Worm (Caenorhabditis elegans) whole organism, young adult: ENCODE measurements around the gene tsp-1.
A peak's percentile ranks its signal among the peaks of the same experiment; 100 is the strongest.

Source experiments
- B0336.3 ChIP-seq: fragments of 200-800 bp; sonication (Bioruptor generic); IDR thresholded peaks from 2 replicates; pipeline ENCODE4 v1.3.6; 2022; ENCODE audit warnings: missing genetic modification characterization, missing compliant biosample characterization
- F52B5.7 ChIP-seq: sonication (generic microtip); optimal IDR thresholded peaks from 2 replicates; lab custom pipeline; 2016; ENCODE audit warnings: mild to moderate bottlenecking, missing genetic modification characterization, missing compliant biosample characterization
- K12H6.12 ChIP-seq: fragments of 200-800 bp; sonication (Bioruptor generic); optimal IDR thresholded peaks from 2 replicates; lab custom pipeline; 2018; ENCODE audit warnings: mild to moderate bottlenecking, missing genetic modification characterization, missing compliant biosample characterization
- Y53F4B.3 ChIP-seq: fragments of 200-800 bp; sonication (Bioruptor generic); IDR thresholded peaks from 2 replicates; pipeline ENCODE4 v1.3.6; 2022; ENCODE audit warnings: missing genetic modification reagents, missing genetic modification characterization, missing compliant biosample characterization
- Y67H2A.10 ChIP-seq: fragments of 200-800 bp; sonication (Bioruptor generic); conservative IDR thresholded peaks from 2 replicates; pipeline ENCODE4 v1.3.6; 2022; ENCODE audit warnings: missing genetic modification reagents, missing genetic modification characterization, missing compliant biosample characterization
- ama-1 ChIP-seq, 3 experiments: fragments of 150-350 bp in 1 of 3; sonication (generic microtip) in 2 of 3; optimal IDR thresholded peaks; 2 replicates each; lab custom pipeline; 2014 to 2018; ENCODE audit warnings: missing biosample characterization in 2 of 3, missing genetic modification characterization in 2 of 3, missing genetic modification reagents in 2 of 3
- aptf-2 ChIP-seq: fragments of 200-800 bp; sonication (Bioruptor generic); conservative IDR thresholded peaks from 2 replicates; pipeline ENCODE4 v1.3.6; 2022; ENCODE audit warnings: missing genetic modification reagents, missing genetic modification characterization, missing compliant biosample characterization
- dpl-1 ChIP-seq: fragments of 150-350 bp; optimal IDR thresholded peaks from 2 replicates; lab custom pipeline; 2014; ENCODE audit warnings: missing biosample characterization, missing genetic modification reagents, missing genetic modification characterization
- ekl-4 ChIP-seq: fragments of 200-800 bp; sonication (Bioruptor generic); IDR thresholded peaks from 2 replicates; pipeline ENCODE4 v1.3.6; 2022; ENCODE audit warnings: missing genetic modification reagents, missing genetic modification characterization, missing compliant biosample characterization
- gei-17 ChIP-seq: fragments of 200-800 bp; sonication (Bioruptor generic); optimal IDR thresholded peaks from 2 replicates; lab custom pipeline; 2018; ENCODE audit warnings: mild to moderate bottlenecking, missing genetic modification characterization, missing compliant biosample characterization
- hmg-1.2 ChIP-seq: fragments of 200-800 bp; sonication (Bioruptor generic); IDR thresholded peaks from 2 replicates; pipeline ENCODE4 v1.3.6; 2022; ENCODE audit warnings: missing genetic modification reagents, missing genetic modification characterization, missing compliant biosample characterization
- hmg-20 ChIP-seq: fragments of 200-800 bp; sonication (Bioruptor generic); IDR thresholded peaks from 2 replicates; pipeline ENCODE4 v1.3.6; 2022; ENCODE audit warnings: missing genetic modification reagents, missing genetic modification characterization, missing compliant biosample characterization
- let-607 ChIP-seq, 2 experiments: fragments of 200-800 bp in 1 of 2; sonication (Bioruptor generic) in 1 of 2; sonication (generic microtip) in 1 of 2; optimal IDR thresholded peaks; 2 replicates each; lab custom pipeline; 2016 to 2018; ENCODE audit warnings: mild to moderate bottlenecking in 2 of 2, missing compliant biosample characterization in 2 of 2, missing genetic modification characterization in 2 of 2, moderate library complexity in 2 of 2, missing genotype in 1 of 2
- lsl-1 ChIP-seq: fragments of 200-800 bp; sonication (Bioruptor generic); optimal IDR thresholded peaks from 2 replicates; lab custom pipeline; 2018; ENCODE audit warnings: mild to moderate bottlenecking, missing genetic modification characterization, moderate library complexity, missing compliant biosample characterization
- madf-6 ChIP-seq: fragments of 200-800 bp; sonication (Bioruptor generic); IDR thresholded peaks from 2 replicates; pipeline ENCODE4 v1.3.6; 2022; ENCODE audit warnings: missing genetic modification reagents, missing genetic modification characterization, missing compliant biosample characterization
- mcd-1 ChIP-seq: fragments of 200-800 bp; sonication (Bioruptor generic); IDR thresholded peaks from 2 replicates; pipeline ENCODE4 v1.3.6; 2022; ENCODE audit warnings: missing genetic modification reagents, missing genetic modification characterization, missing compliant biosample characterization
- mxl-1 ChIP-seq: sonication (generic microtip); optimal IDR thresholded peaks from 2 replicates; lab custom pipeline; 2016; ENCODE audit warnings: missing genetic modification characterization, missing compliant biosample characterization
- nfya-1 ChIP-seq: sonication (generic microtip); optimal IDR thresholded peaks from 2 replicates; lab custom pipeline; 2017; ENCODE audit warnings: antibody characterized with exemption, missing compliant biosample characterization, missing genetic modification characterization, borderline replicate concordance; ENCODE audit not compliant: insufficient read depth
- nhr-80 ChIP-seq: sonication (generic microtip); optimal IDR thresholded peaks from 2 replicates; lab custom pipeline; 2016; ENCODE audit warnings: missing genetic modification characterization, missing compliant biosample characterization
- pbrm-1 ChIP-seq: fragments of 200-800 bp; sonication (Bioruptor generic); IDR thresholded peaks from 2 replicates; pipeline ENCODE4 v1.3.6; 2022; ENCODE audit warnings: missing genetic modification reagents, missing genetic modification characterization, missing compliant biosample characterization
- repo-1 ChIP-seq: sonication (generic microtip); optimal IDR thresholded peaks from 2 replicates; lab custom pipeline; 2017; ENCODE audit warnings: mild to moderate bottlenecking, missing genetic modification characterization, missing compliant biosample characterization
- rpc-1 ChIP-seq, 2 experiments: fragments of 150-350 bp in 1 of 2; sonication (generic microtip) in 1 of 2; optimal IDR thresholded peaks; 2 replicates each; lab custom pipeline; 2014 to 2018; ENCODE audit warnings: missing biosample characterization in 1 of 2, missing genetic modification characterization in 1 of 2, missing genetic modification reagents in 1 of 2, missing genotype in 1 of 2
- snpc-1.3 ChIP-seq: sonication (generic microtip); optimal IDR thresholded peaks from 2 replicates; lab custom pipeline; 2017; ENCODE audit warnings: missing genetic modification characterization, mild to moderate bottlenecking, missing compliant biosample characterization, antibody characterized with exemption, moderate library complexity, missing genotype, missing genetic modification reagents; ENCODE audit not compliant: insufficient read depth
- snpc-4 ChIP-seq, 5 experiments: fragments of 150-350 bp in 1 of 5; sonication (generic microtip) in 4 of 5; optimal IDR thresholded peaks; 2 replicates each; lab custom pipeline; 2014 to 2018; ENCODE audit warnings: missing genetic modification characterization in 5 of 5, missing biosample characterization in 3 of 5, antibody characterized with exemption in 2 of 5, mild to moderate bottlenecking in 2 of 5, missing compliant biosample characterization in 2 of 5, missing genotype in 2 of 5, moderate library complexity in 2 of 5, missing genetic modification reagents in 1 of 5
- somi-1 ChIP-seq: fragments of 200-800 bp; sonication (Bioruptor generic); optimal IDR thresholded peaks from 2 replicates; lab custom pipeline; 2018; ENCODE audit warnings: mild to moderate bottlenecking, missing genetic modification characterization, missing compliant biosample characterization
- sptf-2 ChIP-seq: fragments of 200-800 bp; sonication (Bioruptor generic); optimal IDR thresholded peaks from 2 replicates; lab custom pipeline; 2018; ENCODE audit warnings: mild to moderate bottlenecking, missing genetic modification characterization, missing compliant biosample characterization
- unc-130 ChIP-seq: sonication (generic microtip); optimal IDR thresholded peaks from 2 replicates; lab custom pipeline; 2016; ENCODE audit warnings: missing genetic modification reagents, missing genetic modification characterization, missing compliant biosample characterization
- xnd-1 ChIP-seq: sonication (generic microtip); optimal IDR thresholded peaks from 2 replicates; lab custom pipeline; 2016; ENCODE audit warnings: missing genotype, missing genetic modification reagents, missing genetic modification characterization, missing compliant biosample characterization
- ztf-25 ChIP-seq: fragments of 200-800 bp; sonication (Bioruptor generic); IDR thresholded peaks from 2 replicates; pipeline ENCODE4 v1.3.6; 2022; ENCODE audit warnings: missing genetic modification reagents, missing genetic modification characterization, missing compliant biosample characterization
- ztf-26 ChIP-seq: sonication (generic microtip); optimal IDR thresholded peaks from 2 replicates; lab custom pipeline; 2017; ENCODE audit warnings: missing genetic modification characterization, missing compliant biosample characterization
- ztf-3 ChIP-seq: fragments of 200-800 bp; sonication (Bioruptor generic); optimal IDR thresholded peaks from 2 replicates; lab custom pipeline; 2018; ENCODE audit warnings: mild to moderate bottlenecking, missing genetic modification characterization, missing compliant biosample characterization

tsp-1 gene

ce11 chrIII:8201760-8202159 lies 37.5 kb downstream of the tsp-1 start:
- TF ChIP-seq K12H6.12 (tag; lab: Kevin White, UChicago): peak; percentile 65
- no peak for TF ChIP-seq unc-130 (GFP tag; lab: Kevin White, UChicago)

DNA sequence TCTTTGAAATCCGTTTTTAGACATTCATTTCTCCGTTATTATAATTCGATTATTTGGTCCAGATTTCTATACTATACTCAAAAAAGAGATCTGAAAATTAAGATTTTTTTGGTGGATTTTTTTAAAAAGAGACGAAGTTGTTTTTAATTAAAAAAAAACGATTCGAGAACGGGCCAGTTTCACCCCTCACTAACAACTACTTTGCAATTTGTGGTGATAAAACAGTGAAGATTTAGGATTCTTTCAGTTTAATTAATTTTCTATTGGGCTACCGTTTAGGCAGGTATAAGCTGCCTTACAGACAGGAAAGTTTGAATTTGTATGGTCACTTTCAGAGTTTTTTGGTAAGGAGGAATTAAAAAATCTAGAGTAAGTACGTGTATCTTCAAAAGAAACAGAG lies 38.1 kb downstream of the tsp-1 start, which contains the start of gene unc-36:
TSS of gene unc-36 (minus strand) at position 101 of the 400 bp plus-strand sequence.
- TF ChIP-seq nfya-1 (no peak), F52B5.7 (tag; lab: Kevin White, UChicago) (no peak), ztf-26 (tag; lab: Kevin White, UChicago) (no peak), aptf-2 (GFP tag; lab: Robert Waterston, UW) (no peak), somi-1 (GFP tag; lab: Kevin White, UChicago) (no peak), ztf-25 (GFP tag; lab: Robert Waterston, UW) (no peak), xnd-1 (tag; lab: Kevin White, UChicago) (no peak), B0336.3 (GFP tag; lab: Robert Waterston, UW) (no peak), madf-6 (GFP tag; lab: Robert Waterston, UW) (no peak), rpc-1 (optimal IDR thresholded peaks at IDR 0.05; lab: Kevin White, UChicago) (no peak), rpc-1 (tag; optimal IDR thresholded peaks at IDR 0.05; lab: Kevin White, UChicago) (no peak), mcd-1 (GFP tag; lab: Robert Waterston, UW) (no peak)

ce11 chrIII:8199060-8199459 lies 40.2 kb downstream of the tsp-1 start:
- TF ChIP-seq mxl-1 (no peak), somi-1 (GFP tag; lab: Kevin White, UChicago) (no peak), ama-1 (optimal IDR thresholded peaks at IDR 0.05; lab: Kevin White, UChicago) (no peak), ama-1 (GFP tag; optimal IDR thresholded peaks at IDR 0.05; lab: Kevin White, UChicago) (no peak)

DNA sequence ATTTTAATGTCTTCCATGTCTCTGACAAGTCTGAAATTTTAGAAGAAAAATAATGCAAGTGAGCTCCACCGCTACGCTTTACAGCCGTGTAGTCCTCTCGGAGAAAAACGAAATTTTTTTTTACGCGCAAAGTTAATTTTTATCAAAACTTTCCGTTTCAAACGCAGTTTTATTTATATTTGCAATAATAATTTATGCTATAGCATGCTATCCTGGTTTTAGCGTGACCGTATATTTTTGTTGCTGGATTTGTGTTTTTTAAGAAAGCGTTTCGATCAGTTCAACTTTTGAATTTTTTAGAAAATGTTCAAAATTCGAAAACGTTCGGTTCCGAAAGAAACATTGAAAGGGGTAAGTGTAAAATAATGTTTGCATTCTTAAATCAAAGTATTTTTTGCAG lies 47.5 kb downstream of the tsp-1 start, which contains the start of gene C50C3.1:
TSS of gene C50C3.1 (plus strand) at position 301 of the 400 bp plus-strand sequence.
- TF ChIP-seq xnd-1 (tag; lab: Kevin White, UChicago) (no peak), snpc-4 (GFP tag; optimal IDR thresholded peaks at IDR 0.05; lab: Kevin White, UChicago) (no peak), snpc-4 (tag; optimal IDR thresholded peaks at IDR 0.05; lab: Kevin White, UChicago) (no peak), hmg-1.2 (peak; percentile 36; the same call in 1 of the 2 replicates), lsl-1 (GFP tag; lab: Kevin White, UChicago) (peak; percentile 48)

DNA sequence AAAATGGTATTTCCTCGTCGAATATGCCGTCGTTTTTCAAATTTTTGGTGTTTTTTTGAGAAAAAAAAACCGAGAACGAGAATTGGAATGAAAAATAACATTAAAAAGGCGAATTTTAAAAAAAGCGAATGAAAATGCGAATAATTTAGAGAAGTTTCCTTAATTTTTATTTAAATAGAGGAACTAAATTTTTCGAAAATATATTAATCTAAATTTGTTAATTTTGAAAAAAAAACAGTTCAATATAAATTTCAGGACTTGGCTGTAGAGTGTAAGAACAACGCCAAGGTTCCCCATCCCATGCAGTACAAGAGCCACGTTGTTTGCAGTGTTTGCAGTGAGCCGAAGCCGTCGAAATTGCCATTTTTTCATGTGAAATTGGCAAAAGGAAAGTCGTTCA lies 48.7 kb downstream of the tsp-1 start, which contains the start of gene C50C3.19:
TSS of gene C50C3.19 (plus strand) at position 301 of the 400 bp plus-strand sequence.
- no peak for TF ChIP-seq ekl-4
- TF ChIP-seq hmg-20 (GFP tag; lab: Robert Waterston, UW): no peak
- no peak for TF ChIP-seq Y67H2A.10 (GFP tag; lab: Robert Waterston, UW)
- TF ChIP-seq ama-1 (optimal IDR thresholded peaks at IDR 0.05; lab: Kevin White, UChicago): no peak
- no peak for TF ChIP-seq ama-1 (GFP tag; optimal IDR thresholded peaks at IDR 0.05; lab: Kevin White, UChicago)
- no peak for TF ChIP-seq sptf-2 (GFP tag; lab: Kevin White, UChicago)
- no peak for TF ChIP-seq xnd-1 (tag; lab: Kevin White, UChicago)
- TF ChIP-seq nhr-80: no peak
- TF ChIP-seq repo-1 (tag; lab: Kevin White, UChicago): no peak
- no peak for TF ChIP-seq let-607 (tag; optimal IDR thresholded peaks at IDR 0.05; lab: Kevin White, UChicago)
- TF ChIP-seq mxl-1: no peak
- TF ChIP-seq pbrm-1: no peak
- TF ChIP-seq gei-17 (GFP tag; lab: Kevin White, UChicago): no peak
- no peak for TF ChIP-seq Y53F4B.3 (GFP tag; lab: Robert Waterston, UW)
- TF ChIP-seq snpc-1.3: no peak
- TF ChIP-seq ztf-3 (GFP tag; lab: Kevin White, UChicago): no peak
- TF ChIP-seq dpl-1: no peak
